Fruit fly (Drosophila melanogaster) whole organism, embryonic: ENCODE measurements around the gene CG11470.

Experiments used
- Atf-2 ChIP-seq: fragments of 200-800 bp; sonication (Bioruptor generic); optimal IDR thresholded peaks from 2 replicates; lab custom pipeline; 2016; ENCODE audit warnings: missing biosample characterization, missing genetic modification characterization
- CG11504 ChIP-seq: fragments of 200-800 bp; sonication (Bioruptor generic); optimal IDR thresholded peaks from 3 replicates; lab custom pipeline; 2019; ENCODE audit warnings: missing biosample characterization, mild to moderate bottlenecking, missing genetic modification characterization, moderate library complexity
- CG11696 ChIP-seq: fragments of 200-800 bp; sonication (Bioruptor generic); IDR thresholded peaks from 2 replicates; pipeline ENCODE4 v1.3.6; 2022; ENCODE audit warnings: missing biosample characterization, missing genetic modification characterization
- CG13287 ChIP-seq: fragments of 200-800 bp; sonication (Bioruptor generic); IDR thresholded peaks from 2 replicates; pipeline ENCODE4 v1.3.6; 2022; ENCODE audit warnings: missing biosample characterization, missing genetic modification characterization; ENCODE audit not compliant: partially characterized antibody
- CG13296 ChIP-seq: fragments of 200-800 bp; sonication (Bioruptor generic); optimal IDR thresholded peaks from 3 replicates; lab custom pipeline; 2018; ENCODE audit warnings: missing biosample characterization, mild to moderate bottlenecking, missing genetic modification characterization
- CG14860 ChIP-seq: fragments of 200-800 bp; sonication (Bioruptor generic); IDR thresholded peaks from 3 replicates; pipeline ENCODE4 v1.3.6; 2022; ENCODE audit warnings: missing biosample characterization, missing genetic modification characterization; ENCODE audit not compliant: partially characterized antibody
- CG17359 ChIP-seq: fragments of 200-800 bp; sonication (Bioruptor generic); optimal IDR thresholded peaks from 3 replicates; lab custom pipeline; 2018; ENCODE audit warnings: missing biosample characterization, mild to moderate bottlenecking, missing genetic modification characterization, moderate library complexity
- CG17829 ChIP-seq: fragments of 200-800 bp; optimal IDR thresholded peaks from 2 replicates; lab custom pipeline; 2019; ENCODE audit warnings: missing biosample characterization, mild to moderate bottlenecking, missing genetic modification characterization, moderate library complexity
- CG32532 ChIP-seq: fragments of 200-800 bp; sonication (Bioruptor generic); IDR thresholded peaks from 2 replicates; pipeline ENCODE4 v1.3.6; 2022; ENCODE audit warnings: missing biosample characterization, missing genetic modification characterization
- CG32772 ChIP-seq: fragments of 200-800 bp; sonication (Bioruptor generic); IDR thresholded peaks from 2 replicates; pipeline ENCODE4 v1.3.6; 2022; ENCODE audit warnings: missing biosample characterization, missing genetic modification characterization
- CG9215 ChIP-seq: fragments of 200-800 bp; sonication (Bioruptor generic); IDR thresholded peaks from 2 replicates; pipeline ENCODE4 v1.3.6; 2022; ENCODE audit warnings: missing biosample characterization, missing genetic modification characterization
- Fer1 ChIP-seq: fragments of 200-800 bp; sonication (Bioruptor generic); optimal IDR thresholded peaks from 2 replicates; lab custom pipeline; 2017; ENCODE audit warnings: missing biosample characterization, mild to moderate bottlenecking, missing genetic modification characterization
- Hmr ChIP-seq: fragments of 200-800 bp; sonication (Bioruptor generic); optimal IDR thresholded peaks from 3 replicates; lab custom pipeline; 2017; ENCODE audit warnings: mild to moderate bottlenecking, missing biosample characterization, missing genetic modification reagents, missing genetic modification characterization
- Hr39 ChIP-seq: fragments of >200 bp; optimal IDR thresholded peaks from 2 replicates; lab custom pipeline; 2017
- Lhr ChIP-seq: fragments of 200-800 bp; sonication (Bioruptor generic); optimal IDR thresholded peaks from 3 replicates; lab custom pipeline; 2017; ENCODE audit warnings: mild to moderate bottlenecking, missing biosample characterization, missing genetic modification reagents, missing genetic modification characterization
- Nf-YB ChIP-seq: fragments of 200-800 bp; sonication (Bioruptor generic); optimal IDR thresholded peaks from 3 replicates; lab custom pipeline; 2019; ENCODE audit warnings: missing biosample characterization, mild to moderate bottlenecking, missing genetic modification characterization, moderate library complexity
- Stat92E ChIP-seq, 3 experiments: fragments of >200 bp in 2 of 3; fragments of 200-800 bp in 1 of 3; sonication (Bioruptor generic) in 1 of 3; optimal IDR thresholded peaks; 2 replicates each; lab custom pipeline; 2017 to 2019; ENCODE audit warnings: missing biosample characterization in 3 of 3, missing genetic modification characterization in 3 of 3, mild to moderate bottlenecking in 1 of 3, moderate library complexity in 1 of 3
- Tbp ChIP-seq: fragments of >200 bp; optimal IDR thresholded peaks from 2 replicates; lab custom pipeline; 2018; ENCODE audit warnings: missing biosample characterization, missing genetic modification characterization
- Trl ChIP-seq, 3 experiments: fragments of >200 bp in 2 of 3; fragments of 200-800 bp in 1 of 3; sonication (Bioruptor generic) in 1 of 3; optimal IDR thresholded peaks; 2 replicates in 1 of 3; 3 replicates in 2 of 3; lab custom pipeline; 2016 to 2017; ENCODE audit warnings: missing biosample characterization in 1 of 3, missing genetic modification characterization in 1 of 3
- Xrp1 ChIP-seq: fragments of 200-800 bp; sonication (Bioruptor generic); IDR thresholded peaks from 2 replicates; pipeline ENCODE4 v1.3.6; 2022; ENCODE audit warnings: missing biosample characterization, missing genetic modification characterization
- abd-A ChIP-seq: fragments of 200-800 bp; sonication (Bioruptor generic); optimal IDR thresholded peaks from 3 replicates; lab custom pipeline; 2019; ENCODE audit warnings: missing biosample characterization, mild to moderate bottlenecking, missing genetic modification characterization, moderate library complexity
- ara ChIP-seq: fragments of 200-800 bp; sonication (Bioruptor generic); IDR thresholded peaks from 2 replicates; pipeline ENCODE4 v1.3.6; 2022; ENCODE audit warnings: missing biosample characterization, missing genetic modification characterization
- crol ChIP-seq: fragments of 200-800 bp; sonication (Bioruptor generic); IDR thresholded peaks from 2 replicates; pipeline ENCODE4 v1.3.6; 2022; ENCODE audit warnings: missing biosample characterization, missing genetic modification characterization
- danr ChIP-seq: fragments of 200-800 bp; sonication (Bioruptor generic); IDR thresholded peaks from 2 replicates; pipeline ENCODE4 v1.3.6; 2022; ENCODE audit warnings: missing biosample characterization, missing genetic modification characterization
- dmrt99B ChIP-seq: fragments of 200-800 bp; sonication (Bioruptor generic); optimal IDR thresholded peaks from 2 replicates; lab custom pipeline; 2018; ENCODE audit warnings: missing biosample characterization, mild to moderate bottlenecking, missing genetic modification characterization, moderate library complexity
- dysf ChIP-seq: fragments of 200-800 bp; sonication (Bioruptor generic); IDR thresholded peaks from 3 replicates; pipeline ENCODE4 v1.3.6; 2022; ENCODE audit warnings: missing biosample characterization, missing genetic modification characterization
- gce ChIP-seq: fragments of 200-800 bp; sonication (Bioruptor generic); IDR thresholded peaks from 3 replicates; pipeline ENCODE4 v1.3.6; 2022; ENCODE audit warnings: missing biosample characterization, missing genetic modification characterization
- gfzf ChIP-seq: fragments of 200-800 bp; sonication (Bioruptor generic); optimal IDR thresholded peaks from 2 replicates; lab custom pipeline; 2016; ENCODE audit warnings: missing biosample characterization, mild to moderate bottlenecking, missing genetic modification characterization, moderate library complexity
- grn ChIP-seq: fragments of 200-800 bp; sonication (Bioruptor generic); optimal IDR thresholded peaks from 3 replicates; lab custom pipeline; 2017; ENCODE audit warnings: missing biosample characterization, missing genetic modification characterization
- lab ChIP-seq: fragments of 200-800 bp; sonication (Bioruptor generic); optimal IDR thresholded peaks from 3 replicates; lab custom pipeline; 2017; ENCODE audit warnings: missing biosample characterization, missing genetic modification characterization, mild to moderate bottlenecking, moderate library complexity, missing genetic modification reagents
- luna ChIP-seq: fragments of 200-800 bp; sonication (Bioruptor generic); optimal IDR thresholded peaks from 2 replicates; lab custom pipeline; 2016; ENCODE audit warnings: missing biosample characterization, missing genetic modification characterization
- maf-S ChIP-seq: fragments of 200-800 bp; sonication (Bioruptor generic); optimal IDR thresholded peaks from 2 replicates; lab custom pipeline; 2016; ENCODE audit warnings: missing biosample characterization, missing genetic modification characterization
- mirr ChIP-seq: fragments of 200-800 bp; sonication (Bioruptor generic); optimal IDR thresholded peaks from 3 replicates; lab custom pipeline; 2018; ENCODE audit warnings: missing biosample characterization, mild to moderate bottlenecking, missing genetic modification characterization
- pfk ChIP-seq: fragments of 200-800 bp; sonication (Bioruptor generic); optimal IDR thresholded peaks from 2 replicates; lab custom pipeline; 2018; ENCODE audit warnings: missing biosample characterization, mild to moderate bottlenecking, missing genetic modification characterization, moderate library complexity
- prd ChIP-seq, 3 experiments: fragments of >200 bp in 2 of 3; fragments of 200-800 bp in 1 of 3; sonication (Bioruptor generic) in 1 of 3; optimal IDR thresholded peaks in 2 of 3; IDR thresholded peaks in 1 of 3; 2 replicates in 2 of 3; 3 replicates in 1 of 3; pipeline versions ENCODE4 v1.3.6 to Lab custom; 2017 to 2022; ENCODE audit warnings: missing biosample characterization in 1 of 3, missing genetic modification characterization in 1 of 3
- rib ChIP-seq: fragments of 200-800 bp; sonication (Bioruptor generic); IDR thresholded peaks from 2 replicates; pipeline ENCODE4 v1.3.6; 2022; ENCODE audit warnings: missing biosample characterization, missing genetic modification characterization
- row ChIP-seq: fragments of 200-800 bp; sonication (Bioruptor generic); IDR thresholded peaks from 3 replicates; pipeline ENCODE4 v1.3.6; 2022; ENCODE audit warnings: missing biosample characterization, missing genetic modification characterization
- stc ChIP-seq: fragments of 200-800 bp; sonication (Bioruptor generic); IDR thresholded peaks from 2 replicates; pipeline ENCODE4 v1.3.6; 2022; ENCODE audit warnings: missing biosample characterization, missing genetic modification characterization
- toy ChIP-seq: fragments of 200-800 bp; sonication (Bioruptor generic); IDR thresholded peaks from 2 replicates; pipeline ENCODE4 v1.3.6; 2022; ENCODE audit warnings: missing biosample characterization, missing genetic modification characterization
- vvl ChIP-seq: fragments of 200-800 bp; sonication (Bioruptor generic); IDR thresholded peaks from 2 replicates; pipeline ENCODE4 v1.3.6; 2022; ENCODE audit warnings: missing biosample characterization, missing genetic modification characterization

The CG11470 gene

dm6 chr3R:29617197-29617596 is 27.6 kb upstream of the CG11470 start (continued):
- TF ChIP-seq CG32532 (GFP tag; lab: Robert Waterston, UW) (peak; percentile 38; the same call in 1 of the 2 replicates), CG13296 (GFP tag; lab: Kevin White, UChicago) (peak; percentile 25), stc (no peak), CG17359 (tag; lab: Kevin White, UChicago) (peak; percentile 10), CG11696 (GFP tag; lab: Robert Waterston, UW) (peak; percentile 70), luna (GFP tag; lab: Kevin White, UChicago) (no peak), prd (optimal IDR thresholded peaks at IDR 0.05; lab: Kevin White, UChicago) (no peak), prd (GFP tag; IDR thresholded peaks at IDR 0.05; lab: Robert Waterston, UW) (peak; percentile 40; the same call in 1 of the 3 replicates), CG11504 (tag; lab: Kevin White, UChicago) (peak; percentile 42), Atf-2 (no peak), dysf (GFP tag; lab: Robert Waterston, UW) (0 out of 3 replicates have a peak, but pooled peaks have one; percentile 10), CG32772 (GFP tag; lab: Robert Waterston, UW) (peak; percentile 45; the same call in 1 of the 2 replicates), row (GFP tag; lab: Robert Waterston, UW) (peak; percentile 36; the same call in 1 of the 3 replicates), lab (peak; percentile 50), Xrp1 (GFP tag; lab: Robert Waterston, UW) (peak; percentile 46; the same call in 1 of the 2 replicates), dmrt99B (tag; lab: Kevin White, UChicago) (peak; percentile 46), Hmr (peak; percentile 12), Fer1 (GFP tag; lab: Kevin White, UChicago) (peak; percentile 20)

dm6 chr3R:29610958-29611357 is 21.4 kb upstream of the CG11470 start:
- TF ChIP-seq Hr39 (lab: Kevin White, UChicago) (peak; percentile 56), abd-A (peak; percentile 64), crol (GFP tag; lab: Robert Waterston, UW) (peak; percentile 40; the same call in 1 of the 2 replicates), CG14860 (GFP tag; lab: Robert Waterston, UW) (no peak), pfk (GFP tag; lab: Kevin White, UChicago) (no peak), toy (GFP tag; lab: Robert Waterston, UW) (0 out of 2 replicates have a peak, but pooled peaks have one; percentile 7)

- TF ChIP-seq rib (GFP tag; lab: Robert Waterston, UW) (no peak), vvl (GFP tag; lab: Robert Waterston, UW) (no peak), Tbp (no peak), Trl (optimal IDR thresholded peaks at IDR 0.05; lab: Kevin White, UChicago) (no peak), Trl (GFP tag; optimal IDR thresholded peaks at IDR 0.05; lab: Kevin White, UChicago) (no peak), Stat92E (GFP tag; optimal IDR thresholded peaks at IDR 0.05; lab: Kevin White, UChicago) (no peak), ara (no peak), gfzf (no peak), CG9215 (GFP tag; lab: Robert Waterston, UW) (no peak), danr (GFP tag; lab: Robert Waterston, UW) (no peak), mirr (GFP tag; lab: Kevin White, UChicago) (no peak), CG13296 (GFP tag; lab: Kevin White, UChicago) (no peak), gce (GFP tag; lab: Robert Waterston, UW) (no peak), CG17829 (tag; lab: Kevin White, UChicago) (no peak), grn (GFP tag; lab: Kevin White, UChicago) (no peak), Lhr (GFP tag; lab: Kevin White, UChicago) (no peak), CG13287 (no peak), maf-S (GFP tag; lab: Kevin White, UChicago) (no peak), Nf-YB (no peak)
These were observed 18.6 kb upstream of the CG11470 start, which contains the start of gene Diedel2 for dm6 chr3R:29608177-29608576. TSS of gene Diedel2 (plus strand) at chr3R:29608477.
